Worm (Caenorhabditis elegans) whole organism, young adult: ENCODE data around the gene ugt-59.

Experiments used
- B0261.1 ChIP-seq: sonication (generic microtip); optimal IDR thresholded peaks from 2 replicates; lab custom pipeline; 2016; ENCODE audit warnings: mild to moderate bottlenecking, missing genetic modification characterization, moderate library complexity, missing compliant biosample characterization
- B0336.3 ChIP-seq: fragments of 200-800 bp; sonication (Bioruptor generic); IDR thresholded peaks from 2 replicates; pipeline ENCODE4 v1.3.6; 2022; ENCODE audit warnings: missing genetic modification characterization, missing compliant biosample characterization
- F33H1.4 ChIP-seq: fragments of 200-800 bp; sonication (Bioruptor generic); IDR thresholded peaks from 2 replicates; pipeline ENCODE4 v1.3.6; 2022; ENCODE audit warnings: missing genetic modification reagents, missing genetic modification characterization, missing compliant biosample characterization
- F37B4.10 ChIP-seq: fragments of 200-800 bp; sonication (Bioruptor generic); IDR thresholded peaks from 2 replicates; pipeline ENCODE4 v1.3.6; 2022; ENCODE audit warnings: missing genetic modification characterization, missing compliant biosample characterization
- K11D2.4 ChIP-seq: fragments of 200-800 bp; sonication (Bioruptor generic); IDR thresholded peaks from 2 replicates; pipeline ENCODE4 v1.3.6; 2022; ENCODE audit warnings: missing genetic modification reagents, missing genetic modification characterization, missing compliant biosample characterization
- K12H6.12 ChIP-seq: fragments of 200-800 bp; sonication (Bioruptor generic); optimal IDR thresholded peaks from 2 replicates; lab custom pipeline; 2018; ENCODE audit warnings: mild to moderate bottlenecking, missing genetic modification characterization, missing compliant biosample characterization
- T07F8.4 ChIP-seq: sonication (generic microtip); optimal IDR thresholded peaks from 2 replicates; lab custom pipeline; 2016; ENCODE audit warnings: mild to moderate bottlenecking, missing genetic modification characterization, moderate library complexity, missing compliant biosample characterization
- T26A5.8 ChIP-seq: sonication (generic microtip); optimal IDR thresholded peaks from 2 replicates; lab custom pipeline; 2016; ENCODE audit warnings: missing genetic modification characterization, missing compliant biosample characterization
- Y67H2A.10 ChIP-seq: fragments of 200-800 bp; sonication (Bioruptor generic); conservative IDR thresholded peaks from 2 replicates; pipeline ENCODE4 v1.3.6; 2022; ENCODE audit warnings: missing genetic modification reagents, missing genetic modification characterization, missing compliant biosample characterization
- Y79H2A.3 ChIP-seq: fragments of 200-800 bp; sonication (Bioruptor generic); conservative IDR thresholded peaks from 2 replicates; pipeline ENCODE4 v1.3.6; 2022; ENCODE audit warnings: missing genetic modification reagents, missing genetic modification characterization, missing compliant biosample characterization
- atf-7 ChIP-seq: sonication (generic microtip); optimal IDR thresholded peaks from 2 replicates; lab custom pipeline; 2017; ENCODE audit warnings: mild to moderate bottlenecking, missing genetic modification characterization, missing compliant biosample characterization
- athp-1 ChIP-seq: sonication (generic microtip); optimal IDR thresholded peaks from 2 replicates; lab custom pipeline; 2017; ENCODE audit warnings: mild to moderate bottlenecking, missing genetic modification characterization, missing compliant biosample characterization
- attf-5 ChIP-seq: fragments of 200-800 bp; sonication (Bioruptor generic); optimal IDR thresholded peaks from 2 replicates; lab custom pipeline; 2018; ENCODE audit warnings: mild to moderate bottlenecking, missing genetic modification characterization, missing compliant biosample characterization
- bed-1 ChIP-seq: fragments of 200-800 bp; sonication (Bioruptor generic); IDR thresholded peaks from 2 replicates; pipeline ENCODE4 v1.3.6; 2022; ENCODE audit warnings: missing genetic modification reagents, missing genetic modification characterization, missing compliant biosample characterization
- cebp-1 ChIP-seq, 2 experiments: fragments of 200-800 bp in 1 of 2; sonication (Bioruptor generic) in 1 of 2; sonication (generic microtip) in 1 of 2; IDR thresholded peaks in 1 of 2; optimal IDR thresholded peaks in 1 of 2; 2 replicates each; pipeline versions ENCODE4 v1.3.6 to Lab custom; 2017 to 2022; ENCODE audit warnings: missing compliant biosample characterization in 2 of 2, missing genetic modification characterization in 2 of 2, mild to moderate bottlenecking in 1 of 2, missing genetic modification reagents in 1 of 2, moderate library complexity in 1 of 2
- ceh-40 ChIP-seq: fragments of 200-800 bp; sonication (Bioruptor generic); IDR thresholded peaks from 2 replicates; pipeline ENCODE4 v1.3.6; 2022; ENCODE audit warnings: missing genetic modification characterization, missing compliant biosample characterization
- ceh-58 ChIP-seq: fragments of 200-800 bp; sonication (Bioruptor generic); IDR thresholded peaks from 2 replicates; pipeline ENCODE4 v1.3.6; 2022; ENCODE audit warnings: missing genetic modification characterization, missing compliant biosample characterization
- chd-7 ChIP-seq: sonication (generic microtip); optimal IDR thresholded peaks from 2 replicates; lab custom pipeline; 2016; ENCODE audit warnings: mild to moderate bottlenecking, missing genetic modification characterization, moderate library complexity, missing compliant biosample characterization
- egl-18 ChIP-seq: fragments of 200-800 bp; sonication (Bioruptor generic); IDR thresholded peaks from 2 replicates; pipeline ENCODE4 v1.3.6; 2022; ENCODE audit warnings: missing genetic modification reagents, missing genetic modification characterization, missing compliant biosample characterization
- egl-44 ChIP-seq: fragments of 200-800 bp; sonication (Bioruptor generic); IDR thresholded peaks from 2 replicates; pipeline ENCODE4 v1.3.6; 2022; ENCODE audit warnings: missing genetic modification reagents, missing genetic modification characterization, missing compliant biosample characterization
- egrh-3 ChIP-seq: fragments of 200-800 bp; sonication (Bioruptor generic); IDR thresholded peaks from 2 replicates; pipeline ENCODE4 v1.3.6; 2022; ENCODE audit warnings: missing genetic modification reagents, missing genetic modification characterization, missing compliant biosample characterization
- him-1 ChIP-seq: sonication (generic microtip); optimal IDR thresholded peaks from 2 replicates; lab custom pipeline; 2016; ENCODE audit warnings: missing genotype, missing genetic modification reagents, missing genetic modification characterization, missing compliant biosample characterization
- hlh-12 ChIP-seq: sonication (generic microtip); optimal IDR thresholded peaks from 2 replicates; lab custom pipeline; 2016; ENCODE audit warnings: missing genetic modification characterization, missing compliant biosample characterization
- hmg-1.2 ChIP-seq: fragments of 200-800 bp; sonication (Bioruptor generic); IDR thresholded peaks from 2 replicates; pipeline ENCODE4 v1.3.6; 2022; ENCODE audit warnings: missing genetic modification reagents, missing genetic modification characterization, missing compliant biosample characterization
- let-607 ChIP-seq, 2 experiments: fragments of 200-800 bp in 1 of 2; sonication (Bioruptor generic) in 1 of 2; sonication (generic microtip) in 1 of 2; optimal IDR thresholded peaks; 2 replicates each; lab custom pipeline; 2016 to 2018; ENCODE audit warnings: mild to moderate bottlenecking in 2 of 2, missing compliant biosample characterization in 2 of 2, missing genetic modification characterization in 2 of 2, moderate library complexity in 2 of 2, missing genotype in 1 of 2
- lin-35 ChIP-seq, 3 experiments: fragments of 150-350 bp in 2 of 3; sonication (generic microtip) in 1 of 3; optimal IDR thresholded peaks; 2 replicates each; lab custom pipeline; 2014 to 2018; ENCODE audit warnings: missing biosample characterization in 3 of 3, missing genetic modification characterization in 3 of 3, missing genetic modification reagents in 3 of 3
- madf-10 ChIP-seq: sonication (generic microtip); optimal IDR thresholded peaks from 2 replicates; lab custom pipeline; 2016; ENCODE audit warnings: mild to moderate bottlenecking, missing genetic modification characterization, missing compliant biosample characterization
- mcd-1 ChIP-seq: fragments of 200-800 bp; sonication (Bioruptor generic); IDR thresholded peaks from 2 replicates; pipeline ENCODE4 v1.3.6; 2022; ENCODE audit warnings: missing genetic modification reagents, missing genetic modification characterization, missing compliant biosample characterization
- nhr-80 ChIP-seq: sonication (generic microtip); optimal IDR thresholded peaks from 2 replicates; lab custom pipeline; 2016; ENCODE audit warnings: missing genetic modification characterization, missing compliant biosample characterization
- pha-4 ChIP-seq: fragments of 150-350 bp; sonication (generic microtip); optimal IDR thresholded peaks from 2 replicates; lab custom pipeline; 2014; ENCODE audit warnings: missing biosample characterization, missing genetic modification reagents, missing genetic modification characterization
- rcor-1 ChIP-seq: fragments of 200-800 bp; sonication (Bioruptor generic); IDR thresholded peaks from 2 replicates; pipeline ENCODE4 v1.3.6; 2022; ENCODE audit warnings: missing genetic modification reagents, missing genetic modification characterization, missing compliant biosample characterization
- snpc-3.4 ChIP-seq: sonication (generic microtip); optimal IDR thresholded peaks from 2 replicates; lab custom pipeline; 2017; ENCODE audit warnings: missing genetic modification characterization, mild to moderate bottlenecking, missing compliant biosample characterization, antibody characterized with exemption, moderate library complexity, missing genotype, missing genetic modification reagents
- snpc-4 ChIP-seq, 5 experiments: fragments of 150-350 bp in 1 of 5; sonication (generic microtip) in 4 of 5; optimal IDR thresholded peaks; 2 replicates each; lab custom pipeline; 2014 to 2018; ENCODE audit warnings: missing genetic modification characterization in 5 of 5, missing biosample characterization in 3 of 5, antibody characterized with exemption in 2 of 5, mild to moderate bottlenecking in 2 of 5, missing compliant biosample characterization in 2 of 5, missing genotype in 2 of 5, moderate library complexity in 2 of 5, missing genetic modification reagents in 1 of 5
- tlf-1 ChIP-seq: fragments of 200-800 bp; sonication (Bioruptor generic); optimal IDR thresholded peaks from 2 replicates; lab custom pipeline; 2018; ENCODE audit warnings: mild to moderate bottlenecking, missing genetic modification characterization, missing compliant biosample characterization
- unc-62 ChIP-seq: fragments of 150-350 bp; optimal IDR thresholded peaks from 2 replicates; lab custom pipeline; 2014; ENCODE audit warnings: missing biosample characterization, missing genetic modification reagents, missing genetic modification characterization
- zfh-2 ChIP-seq: fragments of 200-800 bp; sonication (Bioruptor generic); conservative IDR thresholded peaks from 2 replicates; pipeline ENCODE4 v1.3.6; 2022; ENCODE audit warnings: missing genetic modification reagents, missing genetic modification characterization, missing compliant biosample characterization
- zim-3 ChIP-seq: sonication (generic microtip); optimal IDR thresholded peaks from 2 replicates; lab custom pipeline; 2017; ENCODE audit warnings: mild to moderate bottlenecking, missing genetic modification characterization, moderate library complexity, missing compliant biosample characterization
- ztf-3 ChIP-seq: fragments of 200-800 bp; sonication (Bioruptor generic); optimal IDR thresholded peaks from 2 replicates; lab custom pipeline; 2018; ENCODE audit warnings: mild to moderate bottlenecking, missing genetic modification characterization, missing compliant biosample characterization
- ztf-6 ChIP-seq: fragments of 200-800 bp; sonication (Bioruptor generic); IDR thresholded peaks from 2 replicates; pipeline ENCODE4 v1.3.6; 2022; ENCODE audit warnings: missing genetic modification reagents, missing genetic modification characterization, missing compliant biosample characterization

The ugt-59 gene

ce11 chrIV:10330962-10331361 lies 29.5 kb upstream of the ugt-59 start (continued):
- TF ChIP-seq athp-1 (no peak), ceh-40 (GFP tag; lab: Robert Waterston, UW) (no peak), egrh-3 (GFP tag; lab: Robert Waterston, UW) (peak; percentile 64; the same call in 1 of the 2 replicates), zfh-2 (GFP tag; lab: Robert Waterston, UW) (peak; percentile 95), rcor-1 (GFP tag; lab: Robert Waterston, UW) (no peak), F37B4.10 (GFP tag; lab: Robert Waterston, UW) (no peak), egl-44 (no peak), hmg-1.2 (no peak), K11D2.4 (no peak), cebp-1 (GFP tag; IDR thresholded peaks at IDR 0.05; lab: Robert Waterston, UW) (no peak), cebp-1 (tag; optimal IDR thresholded peaks at IDR 0.05; lab: Kevin White, UChicago) (peak; percentile 57), tlf-1 (GFP tag; lab: Kevin White, UChicago) (no peak)
- TF ChIP-seq, all 124 proteins: peak for 13

- TF ChIP-seq nhr-80 (tag; lab: Kevin White, UChicago) (peak; percentile 72), hlh-12 (tag; lab: Kevin White, UChicago) (no peak), unc-62 (GFP tag; lab: Kevin White, UChicago) (peak; percentile 50), madf-10 (tag; lab: Kevin White, UChicago) (no peak), Y79H2A.3 (no peak), attf-5 (peak; percentile 21), Y67H2A.10 (GFP tag; lab: Robert Waterston, UW) (no peak), cebp-1 (GFP tag; IDR thresholded peaks at IDR 0.05; lab: Robert Waterston, UW) (no peak), cebp-1 (tag; optimal IDR thresholded peaks at IDR 0.05; lab: Kevin White, UChicago) (peak; percentile 38), K11D2.4 (0 out of 2 replicates have a peak, but pooled peaks have one; percentile 28), mcd-1 (GFP tag; lab: Robert Waterston, UW) (no peak), B0261.1 (tag; lab: Kevin White, UChicago) (no peak), chd-7 (tag; lab: Kevin White, UChicago) (no peak), lin-35 (GFP tag; optimal IDR thresholded peaks at IDR 0.05; lab: Kevin White, UChicago) (no peak), F33H1.4 (no peak), zim-3 (tag; lab: Kevin White, UChicago) (no peak), atf-7 (peak; percentile 52)
Measured at ce11 chrIV:10331882-10332281, 28.6 kb upstream of the ugt-59 start.

ce11 chrIV:10337286-10337685 lies 23.1 kb upstream of the ugt-59 start:
- no peak for TF ChIP-seq atf-7
- no peak for TF ChIP-seq F37B4.10 (GFP tag; lab: Robert Waterston, UW)
- TF ChIP-seq K12H6.12 (tag; lab: Kevin White, UChicago), result no peak
- TF ChIP-seq zfh-2 (GFP tag; lab: Robert Waterston, UW), result no peak
- TF ChIP-seq pha-4 (tag; lab: Kevin White, UChicago), result no peak
- no peak for TF ChIP-seq B0336.3 (GFP tag; lab: Robert Waterston, UW)
- TF ChIP-seq T07F8.4 (tag; lab: Kevin White, UChicago), result no peak

ce11 chrIV:10339701-10340100 lies 20.7 kb upstream of the ugt-59 start:
- no peak for TF ChIP-seq him-1 (tag; lab: Kevin White, UChicago)
- no peak for TF ChIP-seq egl-44
- TF ChIP-seq snpc-4 (GFP tag; optimal IDR thresholded peaks at IDR 0.05; lab: Kevin White, UChicago), result no peak
- no peak for TF ChIP-seq snpc-4 (tag; optimal IDR thresholded peaks at IDR 0.05; lab: Kevin White, UChicago)
- TF ChIP-seq cebp-1 (GFP tag; IDR thresholded peaks at IDR 0.05; lab: Robert Waterston, UW), result no peak
- TF ChIP-seq cebp-1 (tag; optimal IDR thresholded peaks at IDR 0.05; lab: Kevin White, UChicago), result no peak
- TF ChIP-seq T26A5.8 (tag; lab: Kevin White, UChicago), result no peak
- TF ChIP-seq ceh-58 (GFP tag; lab: Robert Waterston, UW), result no peak
- TF ChIP-seq let-607 (tag; optimal IDR thresholded peaks at IDR 0.05; lab: Kevin White, UChicago), result no peak
- TF ChIP-seq snpc-3.4 (tag; lab: Kevin White, UChicago), result no peak
- TF ChIP-seq ztf-6 (GFP tag; lab: Robert Waterston, UW), result no peak
- TF ChIP-seq bed-1 (GFP tag; lab: Robert Waterston, UW), result no peak
- no peak for TF ChIP-seq egl-18 (GFP tag; lab: Robert Waterston, UW)
- TF ChIP-seq ztf-3 (GFP tag; lab: Kevin White, UChicago), result no peak
